Fruit fly (Drosophila melanogaster): Measurements from ENCODE around the gene CG13775.

CG13775 gene

dm6 chr2L:6919203-6919849 is 37.4 kb downstream of the CG13775 start (continued):
- no peak for TF ChIP-seq BEAF-32 (GFP tag; optimal IDR thresholded peaks at IDR 0.05)
- TF ChIP-seq hth (optimal IDR thresholded peaks at IDR 0.05): no peak
- no peak for TF ChIP-seq CG43689 (GFP tag; IDR thresholded peaks at IDR 0.05)
- TF ChIP-seq wek (GFP tag; optimal IDR thresholded peaks at IDR 0.05): no peak
- no peak for TF ChIP-seq ranshi (GFP tag; IDR thresholded peaks at IDR 0.05)
- TF ChIP-seq Hr39 (optimal IDR thresholded peaks at IDR 0.05): no peak
- TF ChIP-seq Hr3 (GFP tag; optimal IDR thresholded peaks at IDR 0.05): no peak
- no peak for TF ChIP-seq CG4424 (GFP tag; optimal IDR thresholded peaks at IDR 0.05)
- no peak for TF ChIP-seq CG9609 (GFP tag; optimal IDR thresholded peaks at IDR 0.05)
- TF ChIP-seq CG10462 (GFP tag; optimal IDR thresholded peaks at IDR 0.05): no peak
- no peak for TF ChIP-seq pfk (GFP tag; optimal IDR thresholded peaks at IDR 0.05)
- no peak for TF ChIP-seq tap (tag; optimal IDR thresholded peaks at IDR 0.05)
- TF ChIP-seq CG11696 (GFP tag; IDR thresholded peaks at IDR 0.05): no peak
- TF ChIP-seq CG8089 (GFP tag; optimal IDR thresholded peaks at IDR 0.05): no peak
- 0 out of 2 replicates have a peak, but pooled peaks have one; percentile 15 for TF ChIP-seq Bgb (GFP tag; IDR thresholded peaks at IDR 0.05; ENCODE audit: partially characterized antibody)
- no peak for TF ChIP-seq tx (GFP tag; optimal IDR thresholded peaks at IDR 0.05)
- peak; percentile 4 for TF ChIP-seq CG7987 (GFP tag; optimal IDR thresholded peaks at IDR 0.05)
- peak; percentile 9 for TF ChIP-seq CG10267 (tag; optimal IDR thresholded peaks at IDR 0.05)
- TF ChIP-seq gcm (GFP tag; optimal IDR thresholded peaks at IDR 0.05): no peak
- peak; percentile 16 for TF ChIP-seq CG18619 (GFP tag; optimal IDR thresholded peaks at IDR 0.05)
- TF ChIP-seq seq (GFP tag; IDR thresholded peaks at IDR 0.05): no peak
- TF ChIP-seq CG16779 (GFP tag; IDR thresholded peaks at IDR 0.05): no peak
- no peak for TF ChIP-seq Optix (GFP tag; IDR thresholded peaks at IDR 0.05)
- no peak for TF ChIP-seq caup (GFP tag; optimal IDR thresholded peaks at IDR 0.05; ENCODE audit: severe bottlenecking)
- peak; percentile 20; the same call in 1 of the 2 replicates for TF ChIP-seq unc-4 (GFP tag; IDR thresholded peaks at IDR 0.05; ENCODE audit: partially characterized antibody)
- no peak for TF ChIP-seq wor (GFP tag; IDR thresholded peaks at IDR 0.05)
- no peak for TF ChIP-seq CG17328 (GFP tag; IDR thresholded peaks at IDR 0.05)
- no peak for TF ChIP-seq CG7928 (GFP tag; optimal IDR thresholded peaks at IDR 0.05)
- no peak for TF ChIP-seq CG3847 (GFP tag; IDR thresholded peaks at IDR 0.05)
- peak; percentile 1 for TF ChIP-seq Med (GFP tag)
- no peak for TF ChIP-seq CG6175 (GFP tag; IDR thresholded peaks at IDR 0.05)
- TF ChIP-seq gcm2 (GFP tag; optimal IDR thresholded peaks at IDR 0.05): no peak
- no peak for TF ChIP-seq Nf-YA (GFP tag; IDR thresholded peaks at IDR 0.05)
- no peak for TF ChIP-seq dan (GFP tag; IDR thresholded peaks at IDR 0.05)
- no peak for TF ChIP-seq CG14710 (tag; optimal IDR thresholded peaks at IDR 0.05)
- peak; percentile 40 for TF ChIP-seq CG2712 (tag; optimal IDR thresholded peaks at IDR 0.05)
- no peak for TF ChIP-seq CG15269 (tag; optimal IDR thresholded peaks at IDR 0.05)
- peak; percentile 22; the same call in 1 of the 3 replicates for TF ChIP-seq CG34422 (GFP tag; IDR thresholded peaks at IDR 0.05)
- TF ChIP-seq Hmx (GFP tag; optimal IDR thresholded peaks at IDR 0.05): no peak
- TF ChIP-seq CG2678 (tag; optimal IDR thresholded peaks at IDR 0.05): peak; percentile 39
- no peak for TF ChIP-seq scrt (GFP tag; optimal IDR thresholded peaks at IDR 0.05)
- no peak for TF ChIP-seq nmo (GFP tag; optimal IDR thresholded peaks at IDR 0.05)
- TF ChIP-seq gce (GFP tag; IDR thresholded peaks at IDR 0.05): no peak
- TF ChIP-seq CG32767 (GFP tag; IDR thresholded peaks at IDR 0.05): peak; percentile 63; the same call in 1 of the 2 replicates
- no peak for TF ChIP-seq CG10979 (tag; optimal IDR thresholded peaks at IDR 0.05)
- no peak for TF ChIP-seq Hmr (GFP tag; optimal IDR thresholded peaks at IDR 0.05)
- peak; percentile 54 for TF ChIP-seq Nf-YC (tag; optimal IDR thresholded peaks at IDR 0.05)
- peak; percentile 69; the same call in 1 of the 2 replicates for TF ChIP-seq rib (GFP tag; IDR thresholded peaks at IDR 0.05)
- no peak for TF ChIP-seq eve (GFP tag; optimal IDR thresholded peaks at IDR 0.05)
- TF ChIP-seq CG30403 (GFP tag; optimal IDR thresholded peaks at IDR 0.05): no peak
- TF ChIP-seq tup (GFP tag; optimal IDR thresholded peaks at IDR 0.05): no peak

All from whole organism, embryonic.